Fruit fly (Drosophila melanogaster) whole organism, adult: Measurements from ENCODE around the gene zf30C.

Source experiments
- CG11617 ChIP-seq: fragments of 200-800 bp; sonication (Bioruptor generic); optimal IDR thresholded peaks from 2 replicates; lab custom pipeline; 2017; ENCODE audit warnings: mild to moderate bottlenecking, missing biosample characterization, missing genetic modification reagents, missing genetic modification characterization
- CG12768 ChIP-seq: fragments of 200-800 bp; sonication (Bioruptor generic); optimal IDR thresholded peaks from 2 replicates; lab custom pipeline; 2017; ENCODE audit warnings: missing biosample characterization, missing genetic modification characterization, mild to moderate bottlenecking, moderate library complexity, missing genetic modification reagents
- CG14711 ChIP-seq: fragments of 200-800 bp; sonication (Bioruptor generic); optimal IDR thresholded peaks from 2 replicates; lab custom pipeline; 2018; ENCODE audit warnings: missing biosample characterization, mild to moderate bottlenecking, missing genetic modification characterization, moderate library complexity
- CG1620 ChIP-seq: fragments of 200-800 bp; sonication (Bioruptor generic); optimal IDR thresholded peaks from 2 replicates; lab custom pipeline; 2016; ENCODE audit warnings: missing biosample characterization, missing genetic modification characterization
- CG33017 ChIP-seq: fragments of 200-800 bp; sonication (Bioruptor generic); optimal IDR thresholded peaks from 2 replicates; lab custom pipeline; 2018; ENCODE audit warnings: missing biosample characterization, mild to moderate bottlenecking, missing genetic modification characterization, moderate library complexity
- CG5204 ChIP-seq: fragments of 200-800 bp; sonication (Bioruptor generic); optimal IDR thresholded peaks from 2 replicates; lab custom pipeline; 2016; ENCODE audit warnings: missing biosample characterization, missing genetic modification characterization
- CG7045 ChIP-seq: fragments of 200-800 bp; sonication (Bioruptor generic); optimal IDR thresholded peaks from 2 replicates; lab custom pipeline; 2017; ENCODE audit warnings: missing biosample characterization, mild to moderate bottlenecking, missing genetic modification characterization
- CG7101 ChIP-seq: fragments of 200-800 bp; sonication (Bioruptor generic); optimal IDR thresholded peaks from 2 replicates; lab custom pipeline; 2018; ENCODE audit warnings: missing biosample characterization, mild to moderate bottlenecking, missing genetic modification characterization, moderate library complexity
- Clk ChIP-seq: fragments of 200-800 bp; sonication (Bioruptor generic); optimal IDR thresholded peaks from 2 replicates; lab custom pipeline; 2017; ENCODE audit warnings: missing biosample characterization, missing genetic modification characterization
- Crg-1 ChIP-seq: fragments of 200-800 bp; sonication (Bioruptor generic); optimal IDR thresholded peaks from 2 replicates; lab custom pipeline; 2016; ENCODE audit warnings: missing biosample characterization, missing genetic modification characterization
- Hr96 ChIP-seq: fragments of 200-800 bp; sonication (Bioruptor generic); optimal IDR thresholded peaks from 2 replicates; lab custom pipeline; 2016; ENCODE audit warnings: missing biosample characterization, missing genetic modification characterization
- Mnt ChIP-seq: fragments of 200-800 bp; sonication (Bioruptor generic); optimal IDR thresholded peaks from 2 replicates; lab custom pipeline; 2016; ENCODE audit warnings: missing biosample characterization, mild to moderate bottlenecking, missing genetic modification characterization
- bab1 ChIP-seq: fragments of 200-800 bp; sonication (Bioruptor generic); optimal IDR thresholded peaks from 3 replicates; lab custom pipeline; 2019; ENCODE audit warnings: missing biosample characterization, mild to moderate bottlenecking, missing genetic modification characterization, moderate library complexity
- cic ChIP-seq: fragments of 200-800 bp; sonication (Bioruptor generic); optimal IDR thresholded peaks from 2 replicates; lab custom pipeline; 2017; ENCODE audit warnings: missing biosample characterization, mild to moderate bottlenecking, missing genetic modification characterization, moderate library complexity
- cnc ChIP-seq, 2 experiments: fragments of >200 bp; optimal IDR thresholded peaks; 2 replicates each; lab custom pipeline; 2017
- kay ChIP-seq: fragments of 200-800 bp; sonication (Bioruptor generic); peaks from one replicate; lab custom pipeline; 2016; ENCODE audit warnings: missing biosample characterization, missing genetic modification characterization, borderline replicate concordance
- ovo ChIP-seq: fragments of 200-800 bp; sonication (Bioruptor generic); optimal IDR thresholded peaks from 2 replicates; lab custom pipeline; 2016; ENCODE audit warnings: missing biosample characterization, missing genetic modification characterization
- pad ChIP-seq: fragments of 200-800 bp; sonication (Bioruptor generic); optimal IDR thresholded peaks from 3 replicates; lab custom pipeline; 2017; ENCODE audit warnings: missing biosample characterization, missing genetic modification characterization, mild to moderate bottlenecking, moderate library complexity, missing genetic modification reagents
- tj ChIP-seq: fragments of 200-800 bp; sonication (Bioruptor generic); optimal IDR thresholded peaks from 3 replicates; lab custom pipeline; 2017; ENCODE audit warnings: missing biosample characterization, mild to moderate bottlenecking, missing genetic modification characterization, moderate library complexity
- toe ChIP-seq: fragments of 200-800 bp; sonication (Bioruptor generic); optimal IDR thresholded peaks from 2 replicates; lab custom pipeline; 2016; ENCODE audit warnings: missing biosample characterization, missing genetic modification characterization

zf30C gene

dm6 chr2L:9783130-9783529 is 25.0 kb downstream of the zf30C start:
- no peak for TF ChIP-seq ovo (GFP tag; lab: Kevin White, UChicago)
- no peak for TF ChIP-seq bab1 (GFP tag; lab: Kevin White, UChicago)
- no peak for TF ChIP-seq CG12768 (GFP tag; lab: Kevin White, UChicago)
- TF ChIP-seq CG1620 (GFP tag; lab: Kevin White, UChicago) = no peak
- TF ChIP-seq Mnt (GFP tag; lab: Kevin White, UChicago) = no peak
- TF ChIP-seq pad (GFP tag; lab: Kevin White, UChicago) = no peak
- TF ChIP-seq Clk (GFP tag; lab: Kevin White, UChicago) = no peak
- TF ChIP-seq CG11617 (GFP tag; lab: Kevin White, UChicago) = no peak
- TF ChIP-seq kay (GFP tag; lab: Kevin White, UChicago) = no peak
- no peak for TF ChIP-seq cnc (optimal IDR thresholded peaks at IDR 0.05; lab: Kevin White, UChicago)
- TF ChIP-seq cic (GFP tag; lab: Kevin White, UChicago) = no peak
- TF ChIP-seq CG33017 (tag; lab: Kevin White, UChicago) = no peak
- TF ChIP-seq Hr96 (GFP tag; lab: Kevin White, UChicago) = no peak
- TF ChIP-seq CG14711 = no peak

- TF ChIP-seq CG33017 (tag; lab: Kevin White, UChicago) (no peak), CG12768 (GFP tag; lab: Kevin White, UChicago) (no peak), tj (GFP tag; lab: Kevin White, UChicago) (no peak), toe (GFP tag; lab: Kevin White, UChicago) (no peak), cnc (optimal IDR thresholded peaks at IDR 0.05; lab: Kevin White, UChicago) (no peak), cic (GFP tag; lab: Kevin White, UChicago) (no peak), CG5204 (GFP tag; lab: Kevin White, UChicago) (no peak), Mnt (GFP tag; lab: Kevin White, UChicago) (no peak), CG7045 (GFP tag; lab: Kevin White, UChicago) (no peak), Clk (GFP tag; lab: Kevin White, UChicago) (no peak), kay (GFP tag; lab: Kevin White, UChicago) (no peak), CG11617 (GFP tag; lab: Kevin White, UChicago) (no peak), pad (GFP tag; lab: Kevin White, UChicago) (no peak), CG7101 (no peak), Crg-1 (no peak), ovo (GFP tag; lab: Kevin White, UChicago) (no peak), CG1620 (GFP tag; lab: Kevin White, UChicago) (no peak), Hr96 (GFP tag; lab: Kevin White, UChicago) (no peak), bab1 (GFP tag; lab: Kevin White, UChicago) (no peak)
Observed at dm6 chr2L:9784468-9784867, 26.3 kb downstream of the zf30C start.

- TF ChIP-seq pad (GFP tag; lab: Kevin White, UChicago) (peak; percentile 14), CG5204 (GFP tag; lab: Kevin White, UChicago) (no peak), CG12768 (GFP tag; lab: Kevin White, UChicago) (peak; percentile 55), Crg-1 (peak; percentile 2), CG11617 (GFP tag; lab: Kevin White, UChicago) (peak; percentile 56), toe (GFP tag; lab: Kevin White, UChicago) (no peak), kay (GFP tag; lab: Kevin White, UChicago) (no peak), Mnt (GFP tag; lab: Kevin White, UChicago) (peak; percentile 79), CG1620 (GFP tag; lab: Kevin White, UChicago) (peak; percentile 17), bab1 (GFP tag; lab: Kevin White, UChicago) (no peak), CG7101 (peak; percentile 31), Clk (GFP tag; lab: Kevin White, UChicago) (no peak), ovo (GFP tag; lab: Kevin White, UChicago) (no peak), cic (GFP tag; lab: Kevin White, UChicago) (peak; percentile 78), tj (GFP tag; lab: Kevin White, UChicago) (peak; percentile 40), CG33017 (tag; lab: Kevin White, UChicago) (peak; percentile 48), CG7045 (GFP tag; lab: Kevin White, UChicago) (peak; percentile 38)
Observed at dm6 chr2L:9785917-9786432, 27.8 kb downstream of the zf30C start.

dm6 chr2L:9790535-9790992 is 32.4 kb downstream of the zf30C start, which contains the start of gene CG4036:
CG4036 (plus strand) TSS chr2L:9790882.
- TF ChIP-seq Hr96 (GFP tag; lab: Kevin White, UChicago) (no peak), kay (GFP tag; lab: Kevin White, UChicago) (no peak), tj (GFP tag; lab: Kevin White, UChicago) (peak; percentile 62), CG14711 (no peak), CG7045 (GFP tag; lab: Kevin White, UChicago) (no peak), Crg-1 (no peak), pad (GFP tag; lab: Kevin White, UChicago) (no peak), CG7101 (peak; percentile 16), CG1620 (GFP tag; lab: Kevin White, UChicago) (no peak), cic (GFP tag; lab: Kevin White, UChicago) (peak; percentile 27), Mnt (GFP tag; lab: Kevin White, UChicago) (peak; percentile 1), CG12768 (GFP tag; lab: Kevin White, UChicago) (no peak), CG33017 (tag; lab: Kevin White, UChicago) (no peak), CG5204 (GFP tag; lab: Kevin White, UChicago) (no peak), toe (GFP tag; lab: Kevin White, UChicago) (no peak), cnc (optimal IDR thresholded peaks at IDR 0.05; lab: Kevin White, UChicago) (peak; percentile 85 to 94), CG11617 (GFP tag; lab: Kevin White, UChicago) (no peak), bab1 (GFP tag; lab: Kevin White, UChicago) (peak; percentile 57), ovo (GFP tag; lab: Kevin White, UChicago) (no peak)

dm6 chr2L:9792945-9793344 is 34.8 kb downstream of the zf30C start, which contains the start of gene CG13123:
CG13123 (minus strand) TSS chr2L:9793107.
- peak; percentile 67 for TF ChIP-seq CG14711
- peak; percentile 46 for TF ChIP-seq bab1 (GFP tag; lab: Kevin White, UChicago)
- peak; percentile 34 for TF ChIP-seq tj (GFP tag; lab: Kevin White, UChicago)
- no peak for TF ChIP-seq Crg-1
